Worm (Caenorhabditis elegans): ENCODE data around the gene F54C9.11.

DNA sequence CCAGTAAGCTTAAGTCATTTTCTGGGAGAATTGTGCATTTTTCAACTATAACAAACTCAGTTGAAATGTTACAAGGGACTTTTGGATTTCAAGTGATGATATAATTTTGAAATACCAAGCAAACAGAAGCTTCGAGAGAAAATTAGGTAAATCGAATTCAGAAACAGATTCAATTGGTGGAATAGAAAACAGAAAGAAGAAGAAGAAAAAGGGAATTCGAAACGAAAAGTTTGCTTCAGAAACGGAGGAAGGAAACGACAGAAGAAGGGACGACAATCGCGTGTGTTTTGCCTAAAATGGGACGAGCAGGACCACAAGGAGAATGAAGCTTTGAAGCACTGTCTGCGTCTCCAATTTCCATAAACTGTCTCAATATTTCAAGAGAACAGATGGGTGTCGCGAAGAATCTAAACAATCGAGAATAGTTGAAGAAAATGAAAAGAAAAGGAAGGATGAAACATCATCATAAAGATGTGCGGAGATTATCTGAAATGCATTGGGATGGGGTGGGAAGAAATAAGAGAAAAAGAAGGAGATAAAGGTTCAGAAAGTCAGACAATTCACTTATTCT lies 2.9 kb upstream of the F54C9.11 start:
- TF ChIP-seq bed-2 (GFP tag; IDR thresholded peaks at IDR 0.05), result no peak
- no peak for TF ChIP-seq sea-2 (GFP tag; IDR thresholded peaks at IDR 0.05)
- no peak for TF ChIP-seq ceh-79 (tag; optimal IDR thresholded peaks at IDR 0.05)
- no peak for TF ChIP-seq ama-1 (optimal IDR thresholded peaks at IDR 0.05)
- no peak for TF ChIP-seq ama-1 (GFP tag; optimal IDR thresholded peaks at IDR 0.05)
- no peak for TF ChIP-seq ZK185.1 (tag; optimal IDR thresholded peaks at IDR 0.05; ENCODE audit: poor library complexity, severe bottlenecking)
- TF ChIP-seq C17E4.6 (GFP tag; IDR thresholded peaks at IDR 0.05), result no peak
- no peak for TF ChIP-seq F39B2.1 (GFP tag; IDR thresholded peaks at IDR 0.05)
- no peak for TF ChIP-seq ceh-91 (GFP tag; IDR thresholded peaks at IDR 0.05)

Measured in whole organism, young adult.